Worm (Caenorhabditis elegans) whole organism, young adult: ENCODE results near the gene aak-1.

ENCODE experiments used
- C06A6.2 ChIP-seq: fragments of 200-800 bp; sonication (Bioruptor generic); conservative IDR thresholded peaks from 2 replicates; pipeline ENCODE4 v1.3.6; 2022; ENCODE audit warnings: missing genetic modification characterization, missing compliant biosample characterization
- C17E4.6 ChIP-seq: fragments of 200-800 bp; sonication (Bioruptor generic); IDR thresholded peaks from 2 replicates; pipeline ENCODE4 v1.3.6; 2022; ENCODE audit warnings: missing genetic modification reagents, missing genetic modification characterization, missing compliant biosample characterization
- D2030.7 ChIP-seq: fragments of 200-800 bp; sonication (Bioruptor generic); IDR thresholded peaks from 2 replicates; pipeline ENCODE4 v1.3.6; 2022; ENCODE audit warnings: missing genetic modification reagents, missing genetic modification characterization, missing compliant biosample characterization
- F33H1.4 ChIP-seq: fragments of 200-800 bp; sonication (Bioruptor generic); IDR thresholded peaks from 2 replicates; pipeline ENCODE4 v1.3.6; 2022; ENCODE audit warnings: missing genetic modification reagents, missing genetic modification characterization, missing compliant biosample characterization
- F37B4.10 ChIP-seq: fragments of 200-800 bp; sonication (Bioruptor generic); IDR thresholded peaks from 2 replicates; pipeline ENCODE4 v1.3.6; 2022; ENCODE audit warnings: missing genetic modification characterization, missing compliant biosample characterization
- F55B11.4 ChIP-seq: sonication (generic microtip); optimal IDR thresholded peaks from 2 replicates; lab custom pipeline; 2016; ENCODE audit warnings: missing compliant biosample characterization, missing genetic modification characterization, borderline replicate concordance; ENCODE audit not compliant: insufficient read depth
- F57C9.4 ChIP-seq: sonication (generic microtip); optimal IDR thresholded peaks from 2 replicates; lab custom pipeline; 2017; ENCODE audit warnings: mild to moderate bottlenecking, missing genetic modification characterization, missing compliant biosample characterization
- K11D2.4 ChIP-seq: fragments of 200-800 bp; sonication (Bioruptor generic); IDR thresholded peaks from 2 replicates; pipeline ENCODE4 v1.3.6; 2022; ENCODE audit warnings: missing genetic modification reagents, missing genetic modification characterization, missing compliant biosample characterization
- K12H6.12 ChIP-seq: fragments of 200-800 bp; sonication (Bioruptor generic); optimal IDR thresholded peaks from 2 replicates; lab custom pipeline; 2018; ENCODE audit warnings: mild to moderate bottlenecking, missing genetic modification characterization, missing compliant biosample characterization
- Y53G8AR.9 ChIP-seq: fragments of 200-800 bp; sonication (Bioruptor generic); conservative IDR thresholded peaks from 2 replicates; pipeline ENCODE4 v1.3.6; 2022; ENCODE audit warnings: missing genetic modification reagents, missing genetic modification characterization, missing compliant biosample characterization
- Y79H2A.3 ChIP-seq: fragments of 200-800 bp; sonication (Bioruptor generic); conservative IDR thresholded peaks from 2 replicates; pipeline ENCODE4 v1.3.6; 2022; ENCODE audit warnings: missing genetic modification reagents, missing genetic modification characterization, missing compliant biosample characterization
- Y95B8A.8 ChIP-seq: fragments of 200-800 bp; sonication (Bioruptor generic); IDR thresholded peaks from 2 replicates; pipeline ENCODE4 v1.3.6; 2022; ENCODE audit warnings: missing genetic modification reagents, missing genetic modification characterization, missing compliant biosample characterization
- ZK185.1 ChIP-seq: sonication (generic microtip); optimal IDR thresholded peaks from 2 replicates; lab custom pipeline; 2016; ENCODE audit warnings: mild to moderate bottlenecking, missing genetic modification characterization, missing compliant biosample characterization; ENCODE audit not compliant: poor library complexity, severe bottlenecking
- attf-3 ChIP-seq: fragments of 200-800 bp; sonication (Bioruptor generic); conservative IDR thresholded peaks from 2 replicates; pipeline ENCODE4 v1.3.6; 2022; ENCODE audit warnings: missing genetic modification reagents, missing genetic modification characterization, missing compliant biosample characterization
- attf-6 ChIP-seq: fragments of 200-800 bp; sonication (Bioruptor generic); IDR thresholded peaks from 2 replicates; pipeline ENCODE4 v1.3.6; 2022; ENCODE audit warnings: missing genetic modification reagents, missing genetic modification characterization, missing compliant biosample characterization
- bed-1 ChIP-seq: fragments of 200-800 bp; sonication (Bioruptor generic); IDR thresholded peaks from 2 replicates; pipeline ENCODE4 v1.3.6; 2022; ENCODE audit warnings: missing genetic modification reagents, missing genetic modification characterization, missing compliant biosample characterization
- ceh-27 ChIP-seq: fragments of 200-800 bp; sonication (Bioruptor generic); optimal IDR thresholded peaks from 2 replicates; lab custom pipeline; 2018; ENCODE audit warnings: mild to moderate bottlenecking, missing genetic modification characterization, moderate library complexity, missing compliant biosample characterization
- chd-7 ChIP-seq: sonication (generic microtip); optimal IDR thresholded peaks from 2 replicates; lab custom pipeline; 2016; ENCODE audit warnings: mild to moderate bottlenecking, missing genetic modification characterization, moderate library complexity, missing compliant biosample characterization
- die-1 ChIP-seq: sonication (generic microtip); optimal IDR thresholded peaks from 2 replicates; lab custom pipeline; 2016; ENCODE audit warnings: missing genotype, mild to moderate bottlenecking, missing genetic modification characterization, missing compliant biosample characterization
- dox-1 ChIP-seq: fragments of 200-800 bp; sonication (Bioruptor generic); IDR thresholded peaks from 2 replicates; pipeline ENCODE4 v1.3.6; 2022; ENCODE audit warnings: missing genetic modification reagents, missing genetic modification characterization, missing compliant biosample characterization
- egl-18 ChIP-seq: fragments of 200-800 bp; sonication (Bioruptor generic); IDR thresholded peaks from 2 replicates; pipeline ENCODE4 v1.3.6; 2022; ENCODE audit warnings: missing genetic modification reagents, missing genetic modification characterization, missing compliant biosample characterization
- egrh-3 ChIP-seq: fragments of 200-800 bp; sonication (Bioruptor generic); IDR thresholded peaks from 2 replicates; pipeline ENCODE4 v1.3.6; 2022; ENCODE audit warnings: missing genetic modification reagents, missing genetic modification characterization, missing compliant biosample characterization
- ekl-4 ChIP-seq: fragments of 200-800 bp; sonication (Bioruptor generic); IDR thresholded peaks from 2 replicates; pipeline ENCODE4 v1.3.6; 2022; ENCODE audit warnings: missing genetic modification reagents, missing genetic modification characterization, missing compliant biosample characterization
- ets-4 ChIP-seq: fragments of 200-800 bp; sonication (Bioruptor generic); optimal IDR thresholded peaks from 2 replicates; lab custom pipeline; 2018; ENCODE audit warnings: mild to moderate bottlenecking, missing genetic modification characterization, missing compliant biosample characterization
- hrde-1 ChIP-seq: sonication (generic microtip); optimal IDR thresholded peaks from 2 replicates; lab custom pipeline; 2016; ENCODE audit warnings: missing genetic modification characterization, mild to moderate bottlenecking, missing compliant biosample characterization, moderate library complexity, missing genotype, missing genetic modification reagents, borderline replicate concordance
- hsf-1 ChIP-seq: fragments of 200-800 bp; sonication (Bioruptor generic); IDR thresholded peaks from 2 replicates; pipeline ENCODE4 v1.3.6; 2022; ENCODE audit warnings: missing genetic modification reagents, missing genetic modification characterization, missing compliant biosample characterization
- let-526 ChIP-seq: fragments of 200-800 bp; sonication (Bioruptor generic); IDR thresholded peaks from 2 replicates; pipeline ENCODE4 v1.3.6; 2022; ENCODE audit warnings: missing genetic modification reagents, missing genetic modification characterization, missing compliant biosample characterization
- lin-26 ChIP-seq: fragments of 200-800 bp; sonication (Bioruptor generic); IDR thresholded peaks from 2 replicates; pipeline ENCODE4 v1.3.6; 2022; ENCODE audit warnings: missing genetic modification reagents, missing genetic modification characterization, missing compliant biosample characterization
- lin-40 ChIP-seq: sonication (generic microtip); optimal IDR thresholded peaks from 2 replicates; lab custom pipeline; 2016; ENCODE audit warnings: missing genetic modification characterization, mild to moderate bottlenecking, missing compliant biosample characterization, missing genotype, missing genetic modification reagents
- lin-54 ChIP-seq: fragments of 200-800 bp; sonication (Bioruptor generic); optimal IDR thresholded peaks from 2 replicates; lab custom pipeline; 2018; ENCODE audit warnings: mild to moderate bottlenecking, missing genetic modification characterization, missing compliant biosample characterization
- madf-6 ChIP-seq: fragments of 200-800 bp; sonication (Bioruptor generic); IDR thresholded peaks from 2 replicates; pipeline ENCODE4 v1.3.6; 2022; ENCODE audit warnings: missing genetic modification reagents, missing genetic modification characterization, missing compliant biosample characterization
- mes-4 ChIP-seq: sonication (generic microtip); optimal IDR thresholded peaks from 2 replicates; lab custom pipeline; 2016; ENCODE audit warnings: missing genotype, missing genetic modification characterization, missing compliant biosample characterization
- nfyb-1 ChIP-seq: fragments of 200-800 bp; sonication (Bioruptor generic); IDR thresholded peaks from 2 replicates; pipeline ENCODE4 v1.3.6; 2022; ENCODE audit warnings: missing genetic modification reagents, missing genetic modification characterization, missing compliant biosample characterization
- nhr-80 ChIP-seq: sonication (generic microtip); optimal IDR thresholded peaks from 2 replicates; lab custom pipeline; 2016; ENCODE audit warnings: missing genetic modification characterization, missing compliant biosample characterization
- nhr-90 ChIP-seq: sonication (generic microtip); optimal IDR thresholded peaks from 2 replicates; lab custom pipeline; 2016; ENCODE audit warnings: missing genotype, mild to moderate bottlenecking, missing genetic modification characterization, missing compliant biosample characterization
- pbrm-1 ChIP-seq: fragments of 200-800 bp; sonication (Bioruptor generic); IDR thresholded peaks from 2 replicates; pipeline ENCODE4 v1.3.6; 2022; ENCODE audit warnings: missing genetic modification reagents, missing genetic modification characterization, missing compliant biosample characterization
- pha-4 ChIP-seq: fragments of 150-350 bp; sonication (generic microtip); optimal IDR thresholded peaks from 2 replicates; lab custom pipeline; 2014; ENCODE audit warnings: missing biosample characterization, missing genetic modification reagents, missing genetic modification characterization
- rec-8 ChIP-seq, 2 experiments: sonication (generic microtip); optimal IDR thresholded peaks; 2 replicates each; lab custom pipeline; 2016; ENCODE audit warnings: mild to moderate bottlenecking in 2 of 2, missing genetic modification characterization in 2 of 2, missing genetic modification reagents in 2 of 2, missing genotype in 2 of 2, missing biosample characterization in 1 of 2, missing compliant biosample characterization in 1 of 2, moderate library complexity in 1 of 2
- sea-2 ChIP-seq: fragments of 200-800 bp; sonication (Bioruptor generic); IDR thresholded peaks from 2 replicates; pipeline ENCODE4 v1.3.6; 2022; ENCODE audit warnings: missing genetic modification characterization, missing compliant biosample characterization
- snpc-4 ChIP-seq, 5 experiments: fragments of 150-350 bp in 1 of 5; sonication (generic microtip) in 4 of 5; optimal IDR thresholded peaks; 2 replicates each; lab custom pipeline; 2014 to 2018; ENCODE audit warnings: missing genetic modification characterization in 5 of 5, missing biosample characterization in 3 of 5, antibody characterized with exemption in 2 of 5, mild to moderate bottlenecking in 2 of 5, missing compliant biosample characterization in 2 of 5, missing genotype in 2 of 5, moderate library complexity in 2 of 5, missing genetic modification reagents in 1 of 5
- tbp1 ChIP-seq: fragments of 200-800 bp; sonication (Bioruptor generic); optimal IDR thresholded peaks from 2 replicates; lab custom pipeline; 2018; ENCODE audit warnings: mild to moderate bottlenecking, missing genetic modification characterization, missing compliant biosample characterization
- tlf-1 ChIP-seq: fragments of 200-800 bp; sonication (Bioruptor generic); optimal IDR thresholded peaks from 2 replicates; lab custom pipeline; 2018; ENCODE audit warnings: mild to moderate bottlenecking, missing genetic modification characterization, missing compliant biosample characterization
- xnd-1 ChIP-seq: sonication (generic microtip); optimal IDR thresholded peaks from 2 replicates; lab custom pipeline; 2016; ENCODE audit warnings: missing genotype, missing genetic modification reagents, missing genetic modification characterization, missing compliant biosample characterization
- zfh-2 ChIP-seq: fragments of 200-800 bp; sonication (Bioruptor generic); conservative IDR thresholded peaks from 2 replicates; pipeline ENCODE4 v1.3.6; 2022; ENCODE audit warnings: missing genetic modification reagents, missing genetic modification characterization, missing compliant biosample characterization
- ztf-28 ChIP-seq: fragments of 200-800 bp; sonication (Bioruptor generic); IDR thresholded peaks from 2 replicates; pipeline ENCODE4 v1.3.6; 2022; ENCODE audit warnings: missing genetic modification reagents, missing genetic modification characterization, missing compliant biosample characterization
- ztf-3 ChIP-seq: fragments of 200-800 bp; sonication (Bioruptor generic); optimal IDR thresholded peaks from 2 replicates; lab custom pipeline; 2018; ENCODE audit warnings: mild to moderate bottlenecking, missing genetic modification characterization, missing compliant biosample characterization
- ztf-6 ChIP-seq: fragments of 200-800 bp; sonication (Bioruptor generic); IDR thresholded peaks from 2 replicates; pipeline ENCODE4 v1.3.6; 2022; ENCODE audit warnings: missing genetic modification reagents, missing genetic modification characterization, missing compliant biosample characterization

The aak-1 gene

DNA sequence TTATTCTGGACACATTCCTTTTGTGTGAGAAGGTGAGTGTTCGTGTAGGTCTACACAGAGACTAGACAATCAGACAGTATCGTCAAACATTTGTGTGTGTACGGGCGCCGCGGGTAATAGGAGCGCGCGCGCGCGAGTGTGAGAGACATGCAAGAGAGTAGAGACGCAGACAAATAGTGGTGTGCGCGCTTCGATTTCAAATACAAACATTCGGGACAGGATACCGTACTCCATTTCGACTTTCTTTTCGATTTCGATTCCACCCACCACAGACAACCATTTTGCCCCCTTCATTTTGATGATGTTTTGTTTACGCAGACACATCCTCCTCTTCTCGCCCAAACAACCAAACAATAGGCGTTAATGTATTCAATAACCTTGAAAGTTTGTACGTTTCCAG, 33.9 kb upstream of the aak-1 start:
- peak; percentile 39 for TF ChIP-seq pha-4
- 0 out of 2 replicates have a peak, but pooled peaks have one; percentile 48 for TF ChIP-seq lin-26 (GFP tag; lab: Robert Waterston, UW)
- 0 out of 2 replicates have a peak, but pooled peaks have one; percentile 19 for TF ChIP-seq F33H1.4
- TF ChIP-seq hrde-1: no peak
- TF ChIP-seq C06A6.2: 0 out of 2 replicates have a peak, but pooled peaks have one; percentile 25
- TF ChIP-seq lin-54 (GFP tag; lab: Kevin White, UChicago): peak; percentile 64
- peak; percentile 16 for TF ChIP-seq tlf-1 (GFP tag; lab: Kevin White, UChicago)
- TF ChIP-seq egrh-3 (GFP tag; lab: Robert Waterston, UW): no peak
- no peak for TF ChIP-seq F55B11.4
- TF ChIP-seq C17E4.6: no peak
- TF ChIP-seq K11D2.4: peak; percentile 70; the same call in 1 of the 2 replicates
- TF ChIP-seq ets-4 (GFP tag; lab: Kevin White, UChicago): peak; percentile 79
- peak; percentile 44 for TF ChIP-seq nhr-90
- TF ChIP-seq snpc-4 (GFP tag; optimal IDR thresholded peaks at IDR 0.05; lab: Kevin White, UChicago): no peak
- TF ChIP-seq snpc-4 (tag; optimal IDR thresholded peaks at IDR 0.05; lab: Kevin White, UChicago): peak in 3 of 4 experiments; percentile 43 to 72 (median 64)
- no peak for TF ChIP-seq K12H6.12 (tag; lab: Kevin White, UChicago)
- TF ChIP-seq ztf-6 (GFP tag; lab: Robert Waterston, UW): no peak
- peak; percentile 78; the same call in 1 of the 2 replicates for TF ChIP-seq Y95B8A.8 (GFP tag; lab: Robert Waterston, UW)
- no peak for TF ChIP-seq attf-6 (GFP tag; lab: Robert Waterston, UW)
- TF ChIP-seq zfh-2 (GFP tag; lab: Robert Waterston, UW): peak; percentile 83
- peak; percentile 84 for TF ChIP-seq dox-1 (GFP tag; lab: Robert Waterston, UW)
- no peak for TF ChIP-seq bed-1 (GFP tag; lab: Robert Waterston, UW)
- TF ChIP-seq rec-8 (tag; optimal IDR thresholded peaks at IDR 0.05; lab: Kevin White, UChicago): no peak
- no peak for TF ChIP-seq F57C9.4 (tag; lab: Kevin White, UChicago)
- TF ChIP-seq nfyb-1 (GFP tag; lab: Robert Waterston, UW): 0 out of 2 replicates have a peak, but pooled peaks have one; percentile 67
- TF ChIP-seq mes-4: no peak
- 0 out of 2 replicates have a peak, but pooled peaks have one; percentile 42 for TF ChIP-seq Y53G8AR.9
- peak; percentile 45; the same call in 1 of the 2 replicates for TF ChIP-seq ekl-4 (GFP tag; lab: Robert Waterston, UW)
- no peak for TF ChIP-seq sea-2 (GFP tag; lab: Robert Waterston, UW)
- peak; percentile 69 for TF ChIP-seq hsf-1 (GFP tag; lab: Robert Waterston, UW)
- peak; percentile 49; the same call in 1 of the 2 replicates for TF ChIP-seq pbrm-1 (GFP tag; lab: Robert Waterston, UW)
- TF ChIP-seq egl-18 (GFP tag; lab: Robert Waterston, UW): 0 out of 2 replicates have a peak, but pooled peaks have one; percentile 54
- peak; percentile 18; the same call in 1 of the 2 replicates for TF ChIP-seq let-526 (GFP tag; lab: Robert Waterston, UW)
- TF ChIP-seq ztf-3 (GFP tag; lab: Kevin White, UChicago): no peak
- no peak for TF ChIP-seq D2030.7 (GFP tag; lab: Robert Waterston, UW)
- peak; percentile 63 for TF ChIP-seq ceh-27 (GFP tag; lab: Kevin White, UChicago)
- peak; percentile 88 for TF ChIP-seq nhr-80
- TF ChIP-seq ztf-28 (GFP tag; lab: Robert Waterston, UW): no peak
- TF ChIP-seq chd-7 (tag; lab: Kevin White, UChicago): peak; percentile 57
- TF ChIP-seq xnd-1 (tag; lab: Kevin White, UChicago): no peak
- TF ChIP-seq tbp1: peak; percentile 43
- TF ChIP-seq attf-3: peak; percentile 48; the same call in 1 of the 2 replicates
- TF ChIP-seq lin-40 (tag; lab: Kevin White, UChicago): peak; percentile 43
- peak; percentile 48 for TF ChIP-seq ZK185.1 (tag; lab: Kevin White, UChicago)
- peak; percentile 24; the same call in 1 of the 2 replicates for TF ChIP-seq Y79H2A.3 (GFP tag; lab: Robert Waterston, UW)
- no peak for TF ChIP-seq F37B4.10 (GFP tag; lab: Robert Waterston, UW)
- peak; percentile 51 for TF ChIP-seq die-1 (tag; lab: Kevin White, UChicago)
- TF ChIP-seq madf-6 (GFP tag; lab: Robert Waterston, UW): peak; percentile 85
